Fruit fly (Drosophila melanogaster) Kc167 (cell line): ENCODE data around the gene mRpL35.

Source experiments
- Myc ChIP-seq: fragments of >200 bp; optimal IDR thresholded peaks from 2 replicates; lab custom pipeline; 2017; ENCODE audit warnings: missing external identifiers
- Sin3A ChIP-seq: fragments of >200 bp; optimal IDR thresholded peaks from 2 replicates; lab custom pipeline; 2018; ENCODE audit warnings: missing external identifiers
- h ChIP-seq: fragments of >200 bp; optimal IDR thresholded peaks from 3 replicates; lab custom pipeline; 2018; ENCODE audit warnings: missing external identifiers
- insv ChIP-seq: fragments of >200 bp; optimal IDR thresholded peaks from 3 replicates; lab custom pipeline; 2018; ENCODE audit warnings: missing external identifiers
- psq ChIP-seq: fragments of >200 bp; optimal IDR thresholded peaks from 2 replicates; lab custom pipeline; 2017; ENCODE audit warnings: missing external identifiers
- ttk ChIP-seq: sonication (Bioruptor generic); optimal IDR thresholded peaks from 2 replicates; lab custom pipeline; 2017; ENCODE audit warnings: missing external identifiers

The mRpL35 gene

dm6 chr3R:22023041-22023626 is at the start of gene mRpL35, which contains the start of gene Mitofilin:
Gene mRpL35 (plus strand): TSS chr3R:22023527.
Gene Mitofilin (minus strand): TSS chr3R:22023335.
- TF ChIP-seq ttk (lab: Kevin White, UChicago) (no peak), h (lab: Kevin White, UChicago) (no peak)

DNA sequence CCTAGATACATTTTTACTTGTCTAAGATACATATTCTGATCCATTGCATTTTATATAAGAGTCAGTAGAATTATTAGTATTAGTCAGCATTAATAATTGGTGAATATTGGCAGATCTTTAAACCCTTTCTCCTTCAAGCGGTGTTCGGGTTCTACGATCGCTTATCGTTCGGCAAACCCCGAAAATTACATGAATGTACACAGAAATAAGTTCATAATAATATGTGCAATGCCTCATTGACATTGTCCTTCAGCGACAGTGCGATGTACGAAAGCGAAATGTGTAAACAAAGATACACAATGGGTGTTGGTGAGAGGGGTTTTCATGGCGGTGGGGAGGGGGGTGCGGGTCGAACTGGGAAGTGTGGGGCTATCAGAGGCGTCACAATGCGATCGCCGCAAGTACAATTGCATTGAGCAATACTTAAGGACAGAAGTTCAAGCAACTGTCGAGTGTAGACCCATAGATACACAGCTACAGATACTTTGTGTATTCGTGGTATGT is 46.9 kb upstream of the mRpL35 start:
- TF ChIP-seq h (lab: Kevin White, UChicago), result no peak
- no peak for TF ChIP-seq ttk (lab: Kevin White, UChicago)
- no peak for TF ChIP-seq Myc (lab: Kevin White, UChicago)
- TF ChIP-seq insv, result no peak

- TF ChIP-seq psq (lab: Kevin White, UChicago) (no peak), Myc (lab: Kevin White, UChicago) (no peak), ttk (lab: Kevin White, UChicago) (no peak), Sin3A (lab: Kevin White, UChicago) (no peak), h (lab: Kevin White, UChicago) (no peak), insv (no peak)
These were observed 46.4 kb upstream of the mRpL35 start for dm6 chr3R:21976954-21977353.

DNA sequence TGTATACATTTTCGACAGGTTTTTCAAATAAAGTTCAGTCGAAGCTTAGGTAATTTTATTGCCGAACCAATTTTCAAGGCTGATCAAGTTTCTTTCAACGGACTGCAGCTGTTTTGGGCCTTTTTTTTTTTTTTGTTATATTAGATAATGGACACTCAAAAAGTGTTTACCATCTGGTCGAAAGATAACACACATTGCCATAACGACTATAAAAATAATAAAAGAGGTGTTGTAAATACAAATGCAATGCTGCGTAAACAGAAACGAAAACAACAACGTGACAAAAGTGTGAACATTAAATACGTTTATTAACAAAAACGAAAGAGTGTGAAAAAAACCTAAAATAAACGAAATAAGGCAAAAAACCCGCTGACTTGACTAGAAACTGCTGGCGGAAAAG is 45.5 kb upstream of the mRpL35 start:
- TF ChIP-seq Sin3A (lab: Kevin White, UChicago), result no peak
- TF ChIP-seq insv, result no peak
- no peak for TF ChIP-seq Myc (lab: Kevin White, UChicago)
- no peak for TF ChIP-seq psq (lab: Kevin White, UChicago)
- TF ChIP-seq ttk (lab: Kevin White, UChicago), result no peak
- no peak for TF ChIP-seq h (lab: Kevin White, UChicago)

dm6 chr3R:21979386-21979785 is 43.9 kb upstream of the mRpL35 start:
- TF ChIP-seq Myc (lab: Kevin White, UChicago) (no peak), ttk (lab: Kevin White, UChicago) (no peak), psq (lab: Kevin White, UChicago) (no peak), Sin3A (lab: Kevin White, UChicago) (no peak), insv (no peak), h (lab: Kevin White, UChicago) (no peak)

- TF ChIP-seq h (lab: Kevin White, UChicago) (no peak), Sin3A (lab: Kevin White, UChicago) (no peak), ttk (lab: Kevin White, UChicago) (no peak), insv (no peak), Myc (lab: Kevin White, UChicago) (no peak), psq (lab: Kevin White, UChicago) (no peak)
These were observed 35.8 kb upstream of the mRpL35 start for dm6 chr3R:21987546-21987945.

DNA sequence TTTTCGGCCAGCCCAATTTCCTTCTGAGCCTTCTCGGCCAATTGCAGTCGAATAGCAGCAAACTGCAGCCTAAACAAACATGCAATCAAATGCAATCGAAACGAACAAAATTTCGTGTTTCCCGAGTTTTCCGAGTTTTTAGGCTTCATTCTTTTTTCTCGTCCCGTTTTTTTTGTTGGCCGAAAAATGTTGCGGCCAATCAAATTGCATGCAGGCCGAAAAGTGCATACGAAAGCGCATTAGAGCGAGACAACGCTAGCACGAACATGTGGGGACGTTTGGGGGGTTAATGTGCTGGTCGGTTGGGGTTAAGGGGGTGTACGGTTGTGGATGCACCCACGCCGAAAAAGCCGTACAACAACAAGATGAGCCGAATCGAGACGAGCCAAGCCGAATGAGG is 33.6 kb upstream of the mRpL35 start:
- TF ChIP-seq h (lab: Kevin White, UChicago), result no peak
- TF ChIP-seq ttk (lab: Kevin White, UChicago), result no peak
- no peak for TF ChIP-seq insv
- no peak for TF ChIP-seq Myc (lab: Kevin White, UChicago)
- no peak for TF ChIP-seq psq (lab: Kevin White, UChicago)
- no peak for TF ChIP-seq Sin3A (lab: Kevin White, UChicago)

DNA sequence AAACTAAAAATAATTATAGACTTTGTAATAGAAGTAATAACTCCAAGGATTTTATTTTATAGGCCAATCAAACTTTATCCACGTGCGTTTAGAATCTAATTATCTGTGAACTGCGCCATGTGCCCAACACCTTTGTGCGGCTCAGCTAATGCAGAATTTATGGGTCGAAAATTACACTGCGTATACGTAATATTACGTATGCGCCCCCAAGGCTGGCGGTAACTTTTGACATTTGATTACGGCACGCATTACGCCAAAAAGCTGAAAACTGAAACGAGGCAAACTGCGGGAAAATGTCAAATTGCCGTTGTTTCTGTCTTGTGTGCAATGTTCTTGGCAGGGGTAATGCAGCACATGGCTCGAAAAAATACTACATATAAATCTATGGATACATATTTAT is 31.7 kb upstream of the mRpL35 start:
- TF ChIP-seq ttk (lab: Kevin White, UChicago) (no peak), Sin3A (lab: Kevin White, UChicago) (no peak), h (lab: Kevin White, UChicago) (no peak), insv (no peak), Myc (lab: Kevin White, UChicago) (no peak), psq (lab: Kevin White, UChicago) (no peak)

DNA sequence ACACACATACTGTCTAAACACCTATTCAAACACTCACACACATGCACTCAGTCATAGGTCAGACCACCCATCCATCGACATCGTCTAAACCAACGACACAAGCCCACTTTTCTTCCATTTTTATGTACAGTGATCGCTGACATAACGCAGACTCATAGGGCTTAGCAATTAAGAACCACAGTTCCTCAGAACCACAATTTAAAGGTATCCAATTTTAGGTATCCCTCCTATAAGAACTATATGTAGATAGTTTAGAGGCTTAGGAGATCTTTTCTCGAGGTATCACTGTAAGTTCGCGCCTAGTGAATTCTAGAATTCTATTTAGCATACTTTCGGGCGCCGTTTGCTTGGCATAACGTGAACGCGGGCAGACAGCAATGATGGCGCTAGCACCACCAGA is 30.4 kb upstream of the mRpL35 start:
- TF ChIP-seq h (lab: Kevin White, UChicago), result no peak
- TF ChIP-seq psq (lab: Kevin White, UChicago), result no peak
- TF ChIP-seq ttk (lab: Kevin White, UChicago), result no peak
- no peak for TF ChIP-seq insv
- no peak for TF ChIP-seq Myc (lab: Kevin White, UChicago)
- no peak for TF ChIP-seq Sin3A (lab: Kevin White, UChicago)

dm6 chr3R:21998877-21999276 is 24.4 kb upstream of the mRpL35 start:
- TF ChIP-seq Sin3A (lab: Kevin White, UChicago), result no peak
- TF ChIP-seq psq (lab: Kevin White, UChicago), result no peak
- TF ChIP-seq ttk (lab: Kevin White, UChicago), result no peak

DNA sequence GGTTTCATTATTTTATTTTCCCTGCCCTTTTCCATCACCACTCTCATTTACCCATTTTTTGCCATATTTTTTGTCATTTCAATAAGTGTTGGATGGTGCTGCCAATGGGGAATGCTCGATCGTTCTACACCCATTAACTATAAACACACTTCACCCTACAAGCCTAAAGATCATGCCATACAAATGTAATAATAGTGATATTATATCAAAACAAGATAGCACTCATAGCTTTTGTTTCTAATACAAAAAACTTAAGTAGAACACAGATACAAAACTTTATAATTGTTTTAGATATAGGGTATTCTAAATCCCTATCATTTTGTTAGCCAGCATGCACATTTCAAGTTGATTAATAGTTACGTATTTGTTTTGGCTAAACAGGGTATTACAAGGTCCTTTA is 23.7 kb upstream of the mRpL35 start:
- no peak for TF ChIP-seq insv

DNA sequence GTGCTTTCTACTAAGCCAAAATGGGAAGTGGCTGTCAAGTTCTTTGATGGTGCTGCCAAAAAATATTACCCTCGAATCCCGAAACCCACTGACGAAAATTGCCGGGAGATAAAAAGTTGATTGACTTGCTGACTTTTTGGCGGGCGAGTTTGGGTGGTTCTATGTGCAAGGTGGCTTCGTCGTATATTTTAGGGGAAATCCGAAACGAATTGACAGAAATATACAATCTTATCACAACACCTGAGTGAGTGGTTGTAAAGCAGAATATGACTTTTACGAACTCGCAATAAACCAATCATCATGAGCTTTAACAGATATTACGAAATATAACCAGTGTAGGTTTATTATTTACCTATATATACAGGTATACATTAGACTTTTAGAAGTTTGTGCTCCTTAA is 19.8 kb upstream of the mRpL35 start:
- TF ChIP-seq Sin3A (lab: Kevin White, UChicago), result no peak
- no peak for TF ChIP-seq ttk (lab: Kevin White, UChicago)

dm6 chr3R:22014397-22014796 is 8.9 kb upstream of the mRpL35 start, which contains the start of gene Theg:
Gene Theg (plus strand): TSS chr3R:22014697.
- no peak for TF ChIP-seq Myc (lab: Kevin White, UChicago)
- no peak for TF ChIP-seq insv
- no peak for TF ChIP-seq Sin3A (lab: Kevin White, UChicago)
- no peak for TF ChIP-seq psq (lab: Kevin White, UChicago)
- no peak for TF ChIP-seq h (lab: Kevin White, UChicago)
- no peak for TF ChIP-seq ttk (lab: Kevin White, UChicago)
